Worm (Caenorhabditis elegans) whole organism, L3 larva: ENCODE results near the gene nurf-1.

Experiments
- ceh-28 ChIP-seq: fragments of 150-350 bp; optimal IDR thresholded peaks from 2 replicates; lab custom pipeline; 2014; ENCODE audit warnings: missing biosample characterization, missing genetic modification reagents, missing genetic modification characterization
- ceh-82 ChIP-seq: fragments of 150-350 bp; optimal IDR thresholded peaks from 2 replicates; lab custom pipeline; 2014; ENCODE audit warnings: missing biosample characterization, missing genetic modification characterization
- egl-5 ChIP-seq: fragments of 150-350 bp; optimal IDR thresholded peaks from 2 replicates; lab custom pipeline; 2017; ENCODE audit warnings: missing biosample characterization, missing genetic modification reagents, missing genetic modification characterization, inconsistent platforms
- elt-1 ChIP-seq: fragments of 150-350 bp; optimal IDR thresholded peaks from 2 replicates; lab custom pipeline; 2014; ENCODE audit warnings: missing biosample characterization, missing genetic modification characterization
- fkh-10 ChIP-seq: sonication (generic microtip); optimal IDR thresholded peaks from 2 replicates; lab custom pipeline; 2017; ENCODE audit warnings: missing biosample characterization, missing genetic modification reagents, missing genetic modification characterization
- fos-1 ChIP-seq: fragments of 150-350 bp; optimal IDR thresholded peaks from 2 replicates; lab custom pipeline; 2014; ENCODE audit warnings: missing biosample characterization, missing genetic modification characterization
- hmg-11 ChIP-seq: sonication (generic microtip); optimal IDR thresholded peaks from 2 replicates; lab custom pipeline; 2016; ENCODE audit warnings: missing genetic modification characterization, missing compliant biosample characterization
- nhr-11 ChIP-seq: fragments of 150-350 bp; optimal IDR thresholded peaks from 2 replicates; lab custom pipeline; 2014; ENCODE audit warnings: missing biosample characterization, missing genetic modification characterization
- nhr-43 ChIP-seq: sonication (generic microtip); optimal IDR thresholded peaks from 2 replicates; lab custom pipeline; 2016; ENCODE audit warnings: mild to moderate bottlenecking, missing genetic modification characterization, missing compliant biosample characterization; ENCODE audit not compliant: poor library complexity, severe bottlenecking
- nhr-77 ChIP-seq: fragments of 150-350 bp; optimal IDR thresholded peaks from 2 replicates; lab custom pipeline; 2014; ENCODE audit warnings: missing biosample characterization, missing genetic modification characterization
- sea-2 ChIP-seq: fragments of 150-350 bp; sonication (generic microtip); optimal IDR thresholded peaks from 4 replicates; lab custom pipeline; 2014; ENCODE audit warnings: missing biosample characterization, missing genetic modification reagents, missing genetic modification characterization
- snpc-4 ChIP-seq: fragments of 150-350 bp; optimal IDR thresholded peaks from 2 replicates; lab custom pipeline; 2014; ENCODE audit warnings: missing biosample characterization, missing genetic modification characterization

The nurf-1 gene

DNA sequence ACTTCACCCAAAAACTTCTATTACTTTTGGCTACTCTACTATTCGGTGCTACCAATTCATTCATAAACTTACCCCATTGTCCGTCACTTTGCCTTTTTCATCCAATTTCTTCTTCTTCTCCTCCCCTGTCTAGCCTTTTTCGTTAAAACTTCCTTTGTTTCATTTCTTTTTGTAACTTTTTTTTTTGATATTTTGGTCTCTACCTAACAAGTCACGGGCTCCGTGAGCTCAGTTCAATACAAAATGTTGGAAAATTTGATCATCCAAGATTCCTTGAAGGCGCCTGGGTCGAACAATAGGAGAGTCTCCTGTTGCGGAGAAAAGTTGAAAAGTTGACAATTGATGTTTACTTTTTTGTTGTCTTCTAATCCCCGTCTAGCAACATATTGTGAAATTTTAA lies 61.4 kb downstream of the nurf-1 start:
- TF ChIP-seq egl-5 (no peak), fkh-10 (GFP tag; lab: Kevin White, UChicago) (peak; percentile 22)

DNA sequence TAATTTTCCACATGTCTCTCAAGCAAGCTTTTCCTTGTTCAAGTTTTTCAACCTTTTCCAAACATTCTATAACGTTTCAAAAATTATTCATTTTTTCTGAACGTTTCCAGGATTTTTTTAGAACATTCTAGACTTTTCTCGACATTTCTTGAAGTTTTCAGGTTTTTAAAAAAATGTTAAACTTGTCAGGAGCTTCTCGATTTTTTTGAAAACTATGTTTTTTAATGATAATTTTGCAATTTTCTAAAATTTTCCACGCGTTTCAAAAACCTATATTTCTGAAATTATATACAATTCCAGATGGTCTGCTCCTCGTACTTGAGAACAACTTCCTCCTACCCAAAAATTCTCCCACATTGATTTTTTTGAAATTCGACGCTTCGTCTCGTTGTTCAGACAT lies 64.8 kb downstream of the nurf-1 start, which contains the start of gene dmsr-6:
dmsr-6 (plus strand) TSS at position 301 of the 400 bp plus-strand sequence.
- TF ChIP-seq sea-2 (GFP tag; lab: Kevin White, UChicago) (no peak), elt-1 (tag; lab: Kevin White, UChicago) (no peak), nhr-11 (tag; lab: Kevin White, UChicago) (no peak), hmg-11 (tag; lab: Kevin White, UChicago) (no peak), ceh-82 (tag; lab: Kevin White, UChicago) (no peak), fos-1 (tag; lab: Kevin White, UChicago) (no peak), nhr-77 (tag; lab: Kevin White, UChicago) (no peak), egl-5 (no peak), fkh-10 (GFP tag; lab: Kevin White, UChicago) (no peak), nhr-43 (tag; lab: Kevin White, UChicago) (no peak), snpc-4 (tag; lab: Kevin White, UChicago) (no peak), ceh-28 (tag; lab: Kevin White, UChicago) (no peak)
